Fruit fly (Drosophila melanogaster) whole organism, embryonic: ENCODE measurements around the gene CG17221.

Source experiments
- Atf-2 ChIP-seq: fragments of 200-800 bp; sonication (Bioruptor generic); optimal IDR thresholded peaks from 2 replicates; lab custom pipeline; 2016; ENCODE audit warnings: missing biosample characterization, missing genetic modification characterization
- C15 ChIP-seq: fragments of 200-800 bp; sonication (Bioruptor generic); IDR thresholded peaks from 3 replicates; pipeline ENCODE4 v1.3.6; 2022; ENCODE audit warnings: missing biosample characterization, missing genetic modification characterization
- CG10267 ChIP-seq: fragments of 200-800 bp; sonication (Bioruptor generic); optimal IDR thresholded peaks from 2 replicates; lab custom pipeline; 2018; ENCODE audit warnings: missing biosample characterization, mild to moderate bottlenecking, missing genetic modification characterization, moderate library complexity
- CG10959 ChIP-seq: fragments of 200-800 bp; sonication (Bioruptor generic); IDR thresholded peaks from 2 replicates; pipeline ENCODE4 v1.3.6; 2022; ENCODE audit warnings: missing biosample characterization, missing genetic modification characterization
- CG11247 ChIP-seq: fragments of 200-800 bp; sonication (Bioruptor generic); IDR thresholded peaks from 2 replicates; pipeline ENCODE4 v1.3.6; 2022; ENCODE audit warnings: missing biosample characterization, missing genetic modification characterization
- CG12071 ChIP-seq: fragments of 200-800 bp; sonication (Bioruptor generic); optimal IDR thresholded peaks from 3 replicates; lab custom pipeline; 2018; ENCODE audit warnings: missing biosample characterization, mild to moderate bottlenecking, missing genetic modification characterization
- CG12659 ChIP-seq: fragments of 200-800 bp; sonication (Bioruptor generic); optimal IDR thresholded peaks from 3 replicates; lab custom pipeline; 2017; ENCODE audit warnings: mild to moderate bottlenecking, missing biosample characterization, missing genetic modification reagents, missing genetic modification characterization
- CG12942 ChIP-seq: fragments of 200-800 bp; sonication (Bioruptor generic); optimal IDR thresholded peaks from 3 replicates; lab custom pipeline; 2016; ENCODE audit warnings: missing biosample characterization, missing genetic modification characterization
- CG30020 ChIP-seq: fragments of 200-800 bp; optimal IDR thresholded peaks from 2 replicates; lab custom pipeline; 2019; ENCODE audit warnings: missing biosample characterization, mild to moderate bottlenecking, missing genetic modification characterization, moderate library complexity
- CG30431 ChIP-seq: fragments of 200-800 bp; sonication (Bioruptor generic); optimal IDR thresholded peaks from 2 replicates; lab custom pipeline; 2017; ENCODE audit warnings: missing biosample characterization, missing genetic modification characterization
- CG32767 ChIP-seq: fragments of 200-800 bp; sonication (Bioruptor generic); IDR thresholded peaks from 2 replicates; pipeline ENCODE4 v1.3.6; 2022; ENCODE audit warnings: missing biosample characterization, missing genetic modification characterization
- CG34224 ChIP-seq: fragments of 200-800 bp; sonication (Bioruptor generic); IDR thresholded peaks from 3 replicates; pipeline ENCODE4 v1.3.6; 2022; ENCODE audit warnings: missing biosample characterization, missing genetic modification characterization; ENCODE audit not compliant: partially characterized antibody
- CG6654 ChIP-seq: fragments of 200-800 bp; sonication (Bioruptor generic); optimal IDR thresholded peaks from 2 replicates; lab custom pipeline; 2017; ENCODE audit warnings: missing biosample characterization, mild to moderate bottlenecking, missing genetic modification characterization
- CG8290 ChIP-seq, 3 experiments: fragments of 200-800 bp; sonication (Bioruptor generic); optimal IDR thresholded peaks; 2 replicates each; lab custom pipeline; 2016 to 2019; ENCODE audit warnings: missing biosample characterization in 3 of 3, missing genetic modification characterization in 3 of 3, mild to moderate bottlenecking in 2 of 3, moderate library complexity in 1 of 3
- CG8924 ChIP-seq: fragments of 200-800 bp; optimal IDR thresholded peaks from 3 replicates; lab custom pipeline; 2019; ENCODE audit warnings: missing biosample characterization, mild to moderate bottlenecking, missing genetic modification characterization, moderate library complexity
- CG9932 ChIP-seq: fragments of 200-800 bp; sonication (Bioruptor generic); IDR thresholded peaks from 2 replicates; pipeline ENCODE4 v1.3.6; 2022; ENCODE audit warnings: missing biosample characterization, missing genetic modification characterization
- Dfd ChIP-seq, 2 experiments: fragments of >200 bp; optimal IDR thresholded peaks; 2 replicates each; lab custom pipeline; 2017; ENCODE audit warnings: missing biosample characterization in 2 of 2, missing genetic modification characterization in 2 of 2
- ERR ChIP-seq: fragments of 200-800 bp; sonication (Bioruptor generic); optimal IDR thresholded peaks from 2 replicates; lab custom pipeline; 2016; ENCODE audit warnings: missing biosample characterization, missing genetic modification characterization
- Ets65A ChIP-seq: fragments of 200-800 bp; sonication (Bioruptor generic); peaks from one replicate; lab custom pipeline; 2016; ENCODE audit warnings: missing biosample characterization, missing genetic modification characterization
- Fer2 ChIP-seq: fragments of 200-800 bp; sonication (Bioruptor generic); optimal IDR thresholded peaks from 2 replicates; lab custom pipeline; 2018; ENCODE audit warnings: missing biosample characterization, mild to moderate bottlenecking, missing genetic modification characterization, moderate library complexity
- H2.0 ChIP-seq: fragments of 200-800 bp; sonication (Bioruptor generic); IDR thresholded peaks from 2 replicates; pipeline ENCODE4 v1.3.6; 2022; ENCODE audit warnings: missing biosample characterization, missing genetic modification characterization
- HLHmδ ChIP-seq: fragments of 200-800 bp; sonication (Bioruptor generic); optimal IDR thresholded peaks from 2 replicates; lab custom pipeline; 2018; ENCODE audit warnings: missing biosample characterization, mild to moderate bottlenecking, missing genetic modification characterization, moderate library complexity
- HmgD ChIP-seq: fragments of 200-800 bp; sonication (Bioruptor generic); optimal IDR thresholded peaks from 3 replicates; lab custom pipeline; 2016; ENCODE audit warnings: missing biosample characterization, missing genetic modification characterization
- Hsf ChIP-seq: fragments of 200-800 bp; sonication (Bioruptor generic); optimal IDR thresholded peaks from 3 replicates; lab custom pipeline; 2016; ENCODE audit warnings: missing biosample characterization, missing genetic modification characterization
- Med ChIP-seq: fragments of 200-800 bp; sonication (Bioruptor generic); peaks from one replicate; lab custom pipeline; 2016; ENCODE audit warnings: missing biosample characterization, missing genetic modification characterization, mild to moderate bottlenecking, inconsistent platforms, moderate library complexity
- al ChIP-seq: fragments of 200-800 bp; sonication (Bioruptor generic); IDR thresholded peaks from 2 replicates; pipeline ENCODE4 v1.3.6; 2022; ENCODE audit warnings: missing biosample characterization, missing genetic modification characterization
- az2 ChIP-seq: fragments of 200-800 bp; sonication (Bioruptor generic); optimal IDR thresholded peaks from 3 replicates; lab custom pipeline; 2016; ENCODE audit warnings: missing biosample characterization, missing genetic modification characterization
- chif ChIP-seq, 2 experiments: fragments of 200-800 bp; sonication (Bioruptor generic); optimal IDR thresholded peaks; 3 replicates each; lab custom pipeline; 2016; ENCODE audit warnings: missing biosample characterization in 2 of 2, missing genetic modification characterization in 2 of 2
- crp ChIP-seq, 2 experiments: fragments of 200-800 bp; sonication (Bioruptor generic); optimal IDR thresholded peaks; 2 replicates in 1 of 2; 3 replicates in 1 of 2; lab custom pipeline; 2017; ENCODE audit warnings: missing biosample characterization in 2 of 2, missing genetic modification characterization in 2 of 2, mild to moderate bottlenecking in 1 of 2, moderate library complexity in 1 of 2
- da ChIP-seq: fragments of 200-800 bp; sonication (Bioruptor generic); optimal IDR thresholded peaks from 2 replicates; lab custom pipeline; 2016; ENCODE audit warnings: missing biosample characterization, missing genetic modification characterization
- dmrt11E ChIP-seq: fragments of 200-800 bp; sonication (Bioruptor generic); optimal IDR thresholded peaks from 3 replicates; lab custom pipeline; 2018; ENCODE audit warnings: missing biosample characterization, mild to moderate bottlenecking, missing genetic modification characterization, moderate library complexity
- dysf ChIP-seq: fragments of 200-800 bp; sonication (Bioruptor generic); IDR thresholded peaks from 3 replicates; pipeline ENCODE4 v1.3.6; 2022; ENCODE audit warnings: missing biosample characterization, missing genetic modification characterization
- emc ChIP-seq: fragments of 200-800 bp; sonication (Bioruptor generic); optimal IDR thresholded peaks from 2 replicates; lab custom pipeline; 2016; ENCODE audit warnings: missing biosample characterization, missing genetic modification characterization
- eve ChIP-seq, 2 experiments: fragments of >200 bp; optimal IDR thresholded peaks; 2 replicates each; lab custom pipeline; 2017; ENCODE audit warnings: missing biosample characterization in 2 of 2, missing genetic modification characterization in 2 of 2
- fd3F ChIP-seq: fragments of 200-800 bp; sonication (Bioruptor generic); optimal IDR thresholded peaks from 2 replicates; lab custom pipeline; 2018; ENCODE audit warnings: missing biosample characterization, mild to moderate bottlenecking, missing genetic modification characterization, moderate library complexity
- fd64A ChIP-seq: fragments of 200-800 bp; sonication (Bioruptor generic); optimal IDR thresholded peaks from 3 replicates; lab custom pipeline; 2018; ENCODE audit warnings: missing biosample characterization, mild to moderate bottlenecking, missing genetic modification characterization
- gcm ChIP-seq: fragments of 200-800 bp; sonication (Bioruptor generic); optimal IDR thresholded peaks from 2 replicates; lab custom pipeline; 2019; ENCODE audit warnings: missing biosample characterization, mild to moderate bottlenecking, missing genetic modification characterization, moderate library complexity
- gfzf ChIP-seq: fragments of 200-800 bp; sonication (Bioruptor generic); optimal IDR thresholded peaks from 2 replicates; lab custom pipeline; 2016; ENCODE audit warnings: missing biosample characterization, mild to moderate bottlenecking, missing genetic modification characterization, moderate library complexity
- gsb-n ChIP-seq: fragments of 200-800 bp; sonication (Bioruptor generic); optimal IDR thresholded peaks from 3 replicates; lab custom pipeline; 2018; ENCODE audit warnings: missing biosample characterization, mild to moderate bottlenecking, missing genetic modification characterization
- nerfin-1 ChIP-seq: fragments of 200-800 bp; sonication (Bioruptor generic); optimal IDR thresholded peaks from 3 replicates; lab custom pipeline; 2019; ENCODE audit warnings: missing biosample characterization, mild to moderate bottlenecking, missing genetic modification characterization, moderate library complexity
- pfk ChIP-seq: fragments of 200-800 bp; sonication (Bioruptor generic); optimal IDR thresholded peaks from 2 replicates; lab custom pipeline; 2018; ENCODE audit warnings: missing biosample characterization, mild to moderate bottlenecking, missing genetic modification characterization, moderate library complexity
- pho ChIP-seq: fragments of 200-800 bp; sonication (Bioruptor generic); optimal IDR thresholded peaks from 2 replicates; lab custom pipeline; 2016; ENCODE audit warnings: missing biosample characterization, missing genetic modification characterization
- pnt ChIP-seq: fragments of 200-800 bp; sonication (Bioruptor generic); optimal IDR thresholded peaks from 3 replicates; lab custom pipeline; 2016; ENCODE audit warnings: missing biosample characterization, missing genetic modification characterization
- prd ChIP-seq, 3 experiments: fragments of >200 bp in 2 of 3; fragments of 200-800 bp in 1 of 3; sonication (Bioruptor generic) in 1 of 3; optimal IDR thresholded peaks in 2 of 3; IDR thresholded peaks in 1 of 3; 2 replicates in 2 of 3; 3 replicates in 1 of 3; pipeline versions ENCODE4 v1.3.6 to Lab custom; 2017 to 2022; ENCODE audit warnings: missing biosample characterization in 1 of 3, missing genetic modification characterization in 1 of 3
- trh ChIP-seq: fragments of 200-800 bp; sonication (Bioruptor generic); optimal IDR thresholded peaks from 2 replicates; lab custom pipeline; 2016; ENCODE audit warnings: missing biosample characterization, missing genetic modification characterization
- vfl ChIP-seq: fragments of 200-800 bp; sonication (Bioruptor generic); optimal IDR thresholded peaks from 2 replicates; lab custom pipeline; 2016; ENCODE audit warnings: missing biosample characterization, missing genetic modification characterization
- vvl ChIP-seq: fragments of 200-800 bp; sonication (Bioruptor generic); IDR thresholded peaks from 2 replicates; pipeline ENCODE4 v1.3.6; 2022; ENCODE audit warnings: missing biosample characterization, missing genetic modification characterization
- zen2 ChIP-seq: fragments of 200-800 bp; sonication (Bioruptor generic); IDR thresholded peaks from 3 replicates; pipeline ENCODE4 v1.3.6; 2022; ENCODE audit warnings: missing biosample characterization, missing genetic modification characterization; ENCODE audit not compliant: partially characterized antibody

CG17221 gene

DNA sequence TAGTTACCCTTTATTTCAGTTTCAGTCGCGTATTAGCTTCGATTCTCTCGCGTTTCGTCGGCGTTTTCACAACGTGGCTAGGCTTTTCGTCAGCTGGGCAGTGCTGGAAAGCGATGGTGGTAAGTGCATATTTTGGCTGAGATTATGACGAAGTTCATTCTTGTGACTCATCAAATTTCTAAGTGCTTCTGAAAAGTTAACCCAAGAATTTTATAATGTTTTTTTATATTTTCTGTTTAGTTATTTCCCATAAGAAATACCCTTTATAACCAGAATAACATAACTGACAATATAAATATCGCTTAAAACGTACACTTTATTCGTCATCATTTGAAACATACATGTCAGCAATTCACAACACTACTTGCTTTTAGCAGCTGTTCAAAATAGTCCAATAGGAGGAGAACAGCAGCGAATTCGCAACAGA is 2.6 kb upstream of the CG17221 start, which contains the start of the genes CG17260 and SerRS (continued):
- TF ChIP-seq gfzf (peak; percentile 40), chif (GFP tag; optimal IDR thresholded peaks at IDR 0.05; lab: Kevin White, UChicago) (peak; percentile 89 to 94), vvl (GFP tag; lab: Robert Waterston, UW) (peak; percentile 95), gsb-n (tag; lab: Kevin White, UChicago) (no peak), CG12071 (GFP tag; lab: Kevin White, UChicago) (peak; percentile 43), CG12659 (GFP tag; lab: Kevin White, UChicago) (peak; percentile 93), Ets65A (peak; percentile 100), HLHmδ (GFP tag; lab: Kevin White, UChicago) (no peak), az2 (GFP tag; lab: Kevin White, UChicago) (peak; percentile 92), crp (GFP tag; optimal IDR thresholded peaks at IDR 0.05; lab: Kevin White, UChicago) (peak; percentile 76 to 96), CG32767 (GFP tag; lab: Robert Waterston, UW) (peak; percentile 84; the same call in 1 of the 2 replicates), dysf (GFP tag; lab: Robert Waterston, UW) (peak; percentile 95), CG34224 (0 out of 3 replicates have a peak, but pooled peaks have one; percentile 36), zen2 (GFP tag; lab: Robert Waterston, UW) (no peak; the same call in 2 of the 3 replicates), CG12942 (GFP tag; lab: Kevin White, UChicago) (peak; percentile 92), Hsf (GFP tag; lab: Kevin White, UChicago) (peak; percentile 97), CG8290 (GFP tag; optimal IDR thresholded peaks at IDR 0.05; lab: Kevin White, UChicago) (peak; percentile 88), CG8290 (tag; optimal IDR thresholded peaks at IDR 0.05; lab: Kevin White, UChicago) (peak; percentile 74 to 77), pfk (GFP tag; lab: Kevin White, UChicago) (peak; percentile 29), ERR (GFP tag; lab: Kevin White, UChicago) (peak; percentile 84), CG10267 (tag; lab: Kevin White, UChicago) (peak; percentile 97), da (GFP tag; lab: Kevin White, UChicago) (peak; percentile 86), CG6654 (GFP tag; lab: Kevin White, UChicago) (peak; percentile 65), Dfd (GFP tag; optimal IDR thresholded peaks at IDR 0.05; lab: Kevin White, UChicago) (peak in 1 of 2 experiments; percentile 28), CG11247 (peak; percentile 88), CG10959 (peak; percentile 43), Fer2 (tag; lab: Kevin White, UChicago) (peak; percentile 90), pnt (GFP tag; lab: Kevin White, UChicago) (peak; percentile 96), trh (peak; percentile 67), prd (optimal IDR thresholded peaks at IDR 0.05; lab: Kevin White, UChicago) (no peak), prd (GFP tag; IDR thresholded peaks at IDR 0.05; lab: Robert Waterston, UW) (peak; percentile 98)
- TF ChIP-seq, all 482 proteins: peak for 404

- TF ChIP-seq Atf-2 (GFP tag; lab: Kevin White, UChicago) (no peak), al (GFP tag; lab: Robert Waterston, UW) (0 out of 2 replicates have a peak, but pooled peaks have one; percentile 21), fd64A (GFP tag; lab: Kevin White, UChicago) (no peak), C15 (GFP tag; lab: Robert Waterston, UW) (no peak), CG30431 (GFP tag; lab: Kevin White, UChicago) (no peak), HmgD (GFP tag; lab: Kevin White, UChicago) (peak; percentile 4), CG30020 (tag; lab: Kevin White, UChicago) (no peak), az2 (GFP tag; lab: Kevin White, UChicago) (peak; percentile 33), CG12942 (GFP tag; lab: Kevin White, UChicago) (no peak), CG9932 (GFP tag; lab: Robert Waterston, UW) (peak; percentile 63), vfl (GFP tag; lab: Kevin White, UChicago) (peak; percentile 25), fd3F (GFP tag; lab: Kevin White, UChicago) (no peak), CG8924 (peak; percentile 50), eve (GFP tag; optimal IDR thresholded peaks at IDR 0.05; lab: Kevin White, UChicago) (no peak), H2.0 (0 out of 2 replicates have a peak, but pooled peaks have one; percentile 14), nerfin-1 (no peak), Med (GFP tag; lab: Kevin White, UChicago) (peak; percentile 91), pho (GFP tag; lab: Kevin White, UChicago) (peak; percentile 61), emc (GFP tag; lab: Kevin White, UChicago) (peak; percentile 4), dmrt11E (tag; lab: Kevin White, UChicago) (no peak), gcm (GFP tag; lab: Kevin White, UChicago) (no peak)
Measured at dm6 chr2L:3041918-3042615, 2.3 kb downstream of the CG17221 start, which contains the start of gene CG17261. TSS of gene CG17261 (plus strand) at chr2L:3042551.
